Worm (Caenorhabditis elegans): Measurements from ENCODE around the gene F53F4.4.

F53F4.4 gene

DNA sequence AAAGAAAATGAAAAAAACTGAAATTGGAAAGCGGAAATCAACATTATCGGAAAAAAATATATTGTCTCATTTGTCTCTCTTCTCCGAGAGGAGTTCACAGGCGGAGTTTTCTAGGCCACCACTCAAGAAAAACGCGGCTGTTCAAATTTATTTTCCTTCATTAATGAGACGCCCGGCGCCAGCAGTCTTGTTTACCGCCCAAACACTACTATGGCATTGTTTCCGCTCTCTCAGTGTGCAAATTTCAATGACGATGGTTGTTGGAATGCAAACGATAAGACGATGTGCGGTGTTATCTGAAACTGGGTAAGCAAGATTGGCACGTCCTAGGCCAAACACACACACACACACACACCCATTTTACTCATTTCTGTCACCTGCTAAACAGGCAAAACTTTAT lies 36.4 kb upstream of the F53F4.4 start, which contains the start of gene cav-2 (continued):
- TF ChIP-seq nhr-77 (tag; optimal IDR thresholded peaks at IDR 0.05) (peak; percentile 40), snpc-4 (tag; optimal IDR thresholded peaks at IDR 0.05) (no peak), zfp-3 (GFP tag; conservative IDR thresholded peaks at IDR 0.05) (peak; percentile 61; the same call in 1 of the 2 replicates), nhr-48 (tag; optimal IDR thresholded peaks at IDR 0.05) (peak; percentile 63), spr-3 (GFP tag; optimal IDR thresholded peaks at IDR 0.05) (peak; percentile 54), ceh-28 (tag; optimal IDR thresholded peaks at IDR 0.05) (no peak), ZK337.2 (GFP tag; IDR thresholded peaks at IDR 0.05) (peak; percentile 87), nhr-237 (tag; optimal IDR thresholded peaks at IDR 0.05) (no peak), hmg-1.1 (GFP tag; IDR thresholded peaks at IDR 0.05) (peak; percentile 64), daf-12 (tag; optimal IDR thresholded peaks at IDR 0.05) (no peak), pha-4 (GFP tag; IDR thresholded peaks at IDR 0.05) (peak; percentile 70), pha-4 (tag; optimal IDR thresholded peaks at IDR 0.05) (peak; percentile 40), ZK546.5 (tag; optimal IDR thresholded peaks at IDR 0.05) (no peak), egl-27 (tag; optimal IDR thresholded peaks at IDR 0.05) (no peak), T26A8.4 (GFP tag; IDR thresholded peaks at IDR 0.05) (peak; percentile 54; the same call in 1 of the 2 replicates), lim-7 (GFP tag; IDR thresholded peaks at IDR 0.05) (no peak), nhr-42 (GFP tag; IDR thresholded peaks at IDR 0.05) (no peak), ama-1 (optimal IDR thresholded peaks at IDR 0.05) (no peak), ztf-7 (tag; optimal IDR thresholded peaks at IDR 0.05) (peak; percentile 56), lin-15B (tag; optimal IDR thresholded peaks at IDR 0.05) (no peak), hif-1 (tag; optimal IDR thresholded peaks at IDR 0.05) (peak in 1 of 2 experiments; percentile 89), rbr-2 (tag; optimal IDR thresholded peaks at IDR 0.05) (peak; percentile 61), nhr-6 (tag; optimal IDR thresholded peaks at IDR 0.05) (peak; percentile 89), daf-16 (GFP tag; optimal IDR thresholded peaks at IDR 0.05) (peak in 1 of 2 experiments; percentile 65), daf-16 (tag; optimal IDR thresholded peaks at IDR 0.05) (peak; percentile 100), zag-1 (tag; optimal IDR thresholded peaks at IDR 0.05) (no peak), mdt-29 (GFP tag; IDR thresholded peaks at IDR 0.05) (peak; percentile 58; the same call in 1 of the 2 replicates), lir-3 (tag; optimal IDR thresholded peaks at IDR 0.05) (no peak), Y48G9A.11 (GFP tag; IDR thresholded peaks at IDR 0.05) (peak; percentile 72), ceh-44 (GFP tag; IDR thresholded peaks at IDR 0.05) (0 out of 2 replicates have a peak, but pooled peaks have one; percentile 46), lsy-2 (tag; optimal IDR thresholded peaks at IDR 0.05) (peak in 1 of 2 experiments; percentile 82), ceh-62 (tag; optimal IDR thresholded peaks at IDR 0.05) (no peak), mdl-1 (tag; optimal IDR thresholded peaks at IDR 0.05) (peak in 1 of 2 experiments; percentile 54), lin-38 (GFP tag; IDR thresholded peaks at IDR 0.05) (peak; percentile 84), nhr-102 (tag; optimal IDR thresholded peaks at IDR 0.05) (peak; percentile 63)

- TF ChIP-seq unc-62 (GFP tag; optimal IDR thresholded peaks at IDR 0.05 in 1 of 2) (no peak), unc-62 (tag; optimal IDR thresholded peaks at IDR 0.05) (no peak), unc-130 (GFP tag; optimal IDR thresholded peaks at IDR 0.05) (peak; percentile 19)
Observed at ce11 chrV:13559978-13560377, 33.2 kb upstream of the F53F4.4 start, which contains the start of gene C56A3.8. Gene C56A3.8 (plus strand): TSS chrV:13560278.

ce11 chrV:13562748-13563147 lies 30.4 kb upstream of the F53F4.4 start:
- peak; percentile 90 for TF ChIP-seq set-16 (GFP tag; IDR thresholded peaks at IDR 0.05)
- TF ChIP-seq ctbp-1 (GFP tag; IDR thresholded peaks at IDR 0.05): no peak
